Worm (Caenorhabditis elegans): Measurements from ENCODE around the gene srj-49.
A peak's percentile ranks its signal among the peaks of the same experiment; 100 is the strongest.

srj-49 gene

DNA sequence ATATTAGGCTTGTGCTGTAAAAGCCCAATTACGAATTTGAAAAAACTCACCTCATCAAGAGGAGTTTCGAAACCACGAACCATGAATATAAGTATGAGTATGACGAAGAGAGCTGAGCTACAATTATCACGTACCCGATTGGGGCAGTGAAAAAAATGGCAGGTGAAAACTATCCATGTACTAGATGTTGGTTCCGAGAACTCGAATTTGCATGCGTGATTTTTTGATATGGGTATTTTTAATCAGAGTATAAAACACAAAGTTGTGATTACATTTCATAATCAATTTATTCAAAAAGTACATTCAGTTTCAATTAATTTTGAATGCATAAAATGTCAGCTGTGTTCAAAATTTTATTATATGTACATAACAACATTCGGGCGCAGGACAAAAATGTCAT, 34.3 kb downstream of the srj-49 start, which contains the start of gene F54E2.9:
F54E2.9 (minus strand) TSS at position 132 of the 400 bp plus-strand sequence.
- TF ChIP-seq rpc-1 (optimal IDR thresholded peaks at IDR 0.05) (no peak), rpc-1 (tag; optimal IDR thresholded peaks at IDR 0.05) (no peak), sdz-38 (tag; optimal IDR thresholded peaks at IDR 0.05) (no peak), F52B5.7 (tag; optimal IDR thresholded peaks at IDR 0.05) (no peak), tlf-1 (GFP tag; optimal IDR thresholded peaks at IDR 0.05) (no peak), hmg-20 (GFP tag; IDR thresholded peaks at IDR 0.05) (no peak), madf-6 (GFP tag; IDR thresholded peaks at IDR 0.05) (no peak), hrde-1 (tag; optimal IDR thresholded peaks at IDR 0.05; ENCODE audit: borderline replicate concordance) (no peak), Y67H2A.10 (GFP tag; conservative IDR thresholded peaks at IDR 0.05) (no peak), Y95B8A.8 (GFP tag; IDR thresholded peaks at IDR 0.05) (no peak), mcd-1 (GFP tag; IDR thresholded peaks at IDR 0.05) (no peak), rcor-1 (GFP tag; IDR thresholded peaks at IDR 0.05) (no peak), ZK185.1 (tag; optimal IDR thresholded peaks at IDR 0.05; ENCODE audit: poor library complexity, severe bottlenecking) (no peak), ztf-28 (GFP tag; IDR thresholded peaks at IDR 0.05) (no peak), sptf-2 (GFP tag; optimal IDR thresholded peaks at IDR 0.05) (no peak), attf-3 (GFP tag; conservative IDR thresholded peaks at IDR 0.05) (no peak), pbrm-1 (GFP tag; IDR thresholded peaks at IDR 0.05) (no peak), snpc-4 (GFP tag; optimal IDR thresholded peaks at IDR 0.05) (no peak), snpc-4 (tag; optimal IDR thresholded peaks at IDR 0.05) (no peak)

DNA sequence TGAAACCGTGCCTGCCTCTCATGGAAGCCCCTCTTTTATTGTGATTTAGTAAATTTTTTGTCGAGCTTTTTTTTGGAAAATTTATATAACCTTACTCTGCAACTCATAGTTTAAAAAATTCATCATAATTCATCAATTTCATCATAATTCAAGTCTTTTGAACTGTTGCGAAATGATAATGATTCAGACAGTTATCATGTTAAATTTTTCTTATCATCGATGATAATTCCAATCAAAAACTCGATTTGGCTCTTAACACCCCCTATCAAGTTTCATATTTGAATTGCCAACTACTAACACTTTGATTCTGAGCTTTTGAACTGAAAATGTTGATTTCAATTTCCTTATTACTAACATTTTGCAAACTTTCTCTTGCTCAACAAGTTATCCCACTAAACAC, 38.0 kb downstream of the srj-49 start, which contains the start of gene F54E2.1:
F54E2.1 (plus strand) TSS at position 235 of the 400 bp plus-strand sequence.
- TF ChIP-seq ceh-58 (GFP tag; IDR thresholded peaks at IDR 0.05) (no peak), hmg-1.2 (GFP tag; IDR thresholded peaks at IDR 0.05) (no peak), nhr-80 (tag; optimal IDR thresholded peaks at IDR 0.05) (peak; percentile 82), hlh-12 (tag; optimal IDR thresholded peaks at IDR 0.05) (no peak), Y79H2A.3 (GFP tag; conservative IDR thresholded peaks at IDR 0.05) (no peak), cebp-1 (GFP tag; IDR thresholded peaks at IDR 0.05) (peak; percentile 87), cebp-1 (tag; optimal IDR thresholded peaks at IDR 0.05) (no peak), Y95B8A.8 (GFP tag; IDR thresholded peaks at IDR 0.05) (no peak), atf-7 (tag; optimal IDR thresholded peaks at IDR 0.05) (no peak), somi-1 (GFP tag; optimal IDR thresholded peaks at IDR 0.05) (no peak), hmg-20 (GFP tag; IDR thresholded peaks at IDR 0.05) (no peak)

DNA sequence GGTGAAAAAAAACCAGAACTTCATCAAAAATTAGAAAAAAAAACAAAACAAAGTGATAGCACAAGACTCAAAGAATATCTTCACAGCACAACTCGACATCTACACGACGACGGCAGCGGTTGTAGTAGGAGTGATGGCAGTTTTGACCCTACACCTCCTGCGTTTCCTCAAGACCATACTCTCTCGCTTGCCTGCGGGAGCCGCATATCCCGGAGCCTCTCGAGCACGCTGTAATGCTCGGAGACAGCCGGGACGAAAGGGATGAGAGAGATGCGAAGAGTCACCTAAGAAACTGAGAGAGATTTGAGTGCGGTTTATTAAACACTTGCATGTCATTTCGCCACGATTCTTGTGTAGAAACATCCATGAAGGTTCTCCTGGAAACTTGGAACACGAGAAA, 38.7 kb downstream of the srj-49 start:
- TF ChIP-seq snpc-1.1 (tag; optimal IDR thresholded peaks at IDR 0.05; ENCODE audit: insufficient read depth) (no peak), zim-3 (tag; optimal IDR thresholded peaks at IDR 0.05) (no peak), fkh-3 (tag; optimal IDR thresholded peaks at IDR 0.05) (no peak), egrh-3 (GFP tag; IDR thresholded peaks at IDR 0.05) (no peak), ceh-40 (GFP tag; IDR thresholded peaks at IDR 0.05) (no peak), F23B12.7 (tag; optimal IDR thresholded peaks at IDR 0.05; ENCODE audit: insufficient read depth) (no peak)

ce11 chrV:2807760-2808159, 40.4 kb downstream of the srj-49 start, which contains the start of gene ketn-1:
TSS of gene ketn-1 (minus strand) at chrV:2807860.
- TF ChIP-seq Y67H2A.10 (GFP tag; conservative IDR thresholded peaks at IDR 0.05) (no peak), ceh-91 (GFP tag; IDR thresholded peaks at IDR 0.05) (no peak), hsf-1 (GFP tag; IDR thresholded peaks at IDR 0.05) (no peak), F37B4.10 (GFP tag; IDR thresholded peaks at IDR 0.05) (no peak), hmg-20 (GFP tag; IDR thresholded peaks at IDR 0.05) (no peak), ztf-28 (GFP tag; IDR thresholded peaks at IDR 0.05) (no peak), snpc-4 (GFP tag; optimal IDR thresholded peaks at IDR 0.05) (no peak), snpc-4 (tag; optimal IDR thresholded peaks at IDR 0.05) (no peak), ceh-79 (tag; optimal IDR thresholded peaks at IDR 0.05) (no peak), F55B11.4 (tag; optimal IDR thresholded peaks at IDR 0.05; ENCODE audit: borderline replicate concordance, insufficient read depth) (no peak), chd-7 (tag; optimal IDR thresholded peaks at IDR 0.05) (no peak), nhr-90 (tag; optimal IDR thresholded peaks at IDR 0.05) (no peak), efl-1 (GFP tag; optimal IDR thresholded peaks at IDR 0.05) (no peak), bed-1 (GFP tag; IDR thresholded peaks at IDR 0.05) (no peak), ZK185.1 (tag; optimal IDR thresholded peaks at IDR 0.05; ENCODE audit: poor library complexity, severe bottlenecking) (no peak), ets-4 (GFP tag; optimal IDR thresholded peaks at IDR 0.05) (no peak), attf-6 (GFP tag; IDR thresholded peaks at IDR 0.05) (no peak), hlh-12 (tag; optimal IDR thresholded peaks at IDR 0.05) (no peak), nhr-179 (tag; optimal IDR thresholded peaks at IDR 0.05) (no peak)
